Worm (Caenorhabditis elegans): ENCODE data around the gene C35D10.1.

DNA sequence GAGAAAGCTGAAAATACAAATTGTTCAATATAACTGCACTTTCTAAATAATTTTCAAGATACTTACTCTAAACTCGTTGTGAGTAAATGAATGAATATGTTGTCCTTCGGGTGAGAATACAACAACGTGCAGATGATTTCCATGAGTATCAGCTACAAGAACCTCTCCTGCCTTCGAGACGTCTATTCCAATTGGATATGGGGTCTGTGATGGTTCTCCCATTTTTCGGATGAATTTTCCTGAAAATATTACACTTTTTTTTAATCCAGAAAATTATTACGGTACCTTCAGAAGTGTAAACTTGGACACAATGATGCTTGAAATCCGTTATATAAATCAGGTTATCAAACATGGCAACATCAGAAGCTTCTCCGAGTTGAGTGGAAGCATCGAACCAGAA lies 15.8 kb downstream of the C35D10.1 start:
- TF ChIP-seq ama-1 (optimal IDR thresholded peaks at IDR 0.05) (no peak), nhr-6 (tag; optimal IDR thresholded peaks at IDR 0.05) (no peak), blmp-1 (tag; optimal IDR thresholded peaks at IDR 0.05; ENCODE audit: insufficient read depth) (no peak), snpc-4 (tag; optimal IDR thresholded peaks at IDR 0.05) (no peak), peb-1 (tag; optimal IDR thresholded peaks at IDR 0.05) (no peak), lin-13 (GFP tag; optimal IDR thresholded peaks at IDR 0.05) (no peak), ZK546.5 (tag; optimal IDR thresholded peaks at IDR 0.05) (no peak), ztf-11 (tag; optimal IDR thresholded peaks at IDR 0.05) (no peak), egl-27 (tag; optimal IDR thresholded peaks at IDR 0.05) (no peak), ceh-16 (tag; optimal IDR thresholded peaks at IDR 0.05) (no peak), nhr-25 (tag; optimal IDR thresholded peaks at IDR 0.05) (no peak), zag-1 (tag; optimal IDR thresholded peaks at IDR 0.05) (no peak), unc-62 (GFP tag; optimal IDR thresholded peaks at IDR 0.05) (no peak)

All from whole organism, L2 larva.